Fruit fly (Drosophila melanogaster): ENCODE measurements around the gene aly.

Gene aly

DNA sequence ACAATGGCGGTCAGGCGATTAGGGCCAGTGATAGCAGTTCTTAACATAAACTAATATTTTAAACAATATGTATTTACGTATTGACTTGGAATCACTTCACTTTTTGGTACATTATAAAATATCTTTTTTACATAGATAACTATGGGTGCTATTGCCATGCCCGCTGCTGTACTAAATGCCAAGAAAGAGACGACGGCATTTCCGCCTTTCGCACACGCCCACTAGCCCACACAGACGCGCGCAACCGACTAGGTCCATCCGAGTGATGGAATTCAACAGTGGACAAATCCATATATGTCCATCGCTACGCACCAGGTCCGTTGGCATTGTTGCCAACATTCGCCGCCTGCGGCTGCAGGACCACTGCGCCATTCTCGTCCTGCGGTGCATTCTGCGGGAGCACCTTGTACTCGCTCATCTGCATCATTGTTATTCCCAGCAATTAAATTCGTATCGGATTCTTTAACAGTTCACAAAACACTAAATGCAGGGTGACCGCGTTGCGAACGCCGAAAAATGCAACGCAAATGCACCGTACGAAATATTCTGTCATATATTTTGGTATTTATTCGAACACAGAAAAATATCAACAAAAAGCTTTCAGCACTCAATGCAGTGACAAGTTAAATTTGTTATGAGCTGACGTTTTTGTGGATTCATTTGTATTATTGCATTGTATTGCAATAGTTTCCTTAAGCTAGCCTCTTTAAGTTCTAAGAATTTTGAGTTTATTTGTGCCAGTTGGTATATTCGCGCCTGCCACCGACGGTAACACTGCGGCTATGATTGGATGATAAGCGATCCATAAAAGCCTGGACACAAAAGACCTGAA, 20.2 kb upstream of the aly start, which contains the start of the genes scramb2 and Sk2 (continued):
- no peak for TF ChIP-seq CG8478 (optimal IDR thresholded peaks at IDR 0.05)
- TF ChIP-seq stwl (tag; optimal IDR thresholded peaks at IDR 0.05): peak; percentile 55
- peak; percentile 70 for TF ChIP-seq vfl (GFP tag; optimal IDR thresholded peaks at IDR 0.05)
- TF ChIP-seq Adf1 (GFP tag; IDR thresholded peaks at IDR 0.05): peak; percentile 66
- TF ChIP-seq seq (GFP tag; IDR thresholded peaks at IDR 0.05): peak; percentile 96
- TF ChIP-seq CG3847 (GFP tag; IDR thresholded peaks at IDR 0.05): peak; percentile 91
- peak in 1 of 2 experiments; percentile 81 for TF ChIP-seq Hr78 (GFP tag; optimal IDR thresholded peaks at IDR 0.05)
- TF ChIP-seq pnt (GFP tag; optimal IDR thresholded peaks at IDR 0.05): peak; percentile 75
- TF ChIP-seq org-1 (GFP tag; optimal IDR thresholded peaks at IDR 0.05): peak; percentile 92
- peak; percentile 94 for TF ChIP-seq CG30431 (GFP tag; optimal IDR thresholded peaks at IDR 0.05)
- TF ChIP-seq CG18262 (tag; optimal IDR thresholded peaks at IDR 0.05): peak; percentile 95
- peak; percentile 80 for TF ChIP-seq fd102C (GFP tag; optimal IDR thresholded peaks at IDR 0.05)
- peak; percentile 86 for TF ChIP-seq CG12155 (GFP tag; optimal IDR thresholded peaks at IDR 0.05)
- peak; percentile 79 for TF ChIP-seq zfh2 (GFP tag; optimal IDR thresholded peaks at IDR 0.05)
- TF ChIP-seq CG6854 (GFP tag; optimal IDR thresholded peaks at IDR 0.05): peak; percentile 98
- TF ChIP-seq kni (GFP tag; optimal IDR thresholded peaks at IDR 0.05): peak; percentile 72
- TF ChIP-seq CG4820 (GFP tag; optimal IDR thresholded peaks at IDR 0.05): peak; percentile 90
- TF ChIP-seq CG13287 (GFP tag; IDR thresholded peaks at IDR 0.05; ENCODE audit: partially characterized antibody): peak; percentile 29
- peak; percentile 80 for TF ChIP-seq repo (GFP tag; optimal IDR thresholded peaks at IDR 0.05)
- TF ChIP-seq CG12942 (GFP tag; optimal IDR thresholded peaks at IDR 0.05): peak; percentile 83
- TF ChIP-seq dpn (GFP tag; optimal IDR thresholded peaks at IDR 0.05): peak; percentile 91 to 94
- peak; percentile 92 for TF ChIP-seq CG6683 (GFP tag; optimal IDR thresholded peaks at IDR 0.05)
- peak; percentile 93 for TF ChIP-seq CG12391 (tag; optimal IDR thresholded peaks at IDR 0.05)
- peak; percentile 93 for TF ChIP-seq wdn (GFP tag; IDR thresholded peaks at IDR 0.05)
- TF ChIP-seq CG7786 (GFP tag; optimal IDR thresholded peaks at IDR 0.05): peak; percentile 82
- TF ChIP-seq CG13775 (GFP tag; optimal IDR thresholded peaks at IDR 0.05): peak; percentile 90
- peak; percentile 82 for TF ChIP-seq Dip3 (GFP tag; optimal IDR thresholded peaks at IDR 0.05)
- peak in 1 of 2 experiments; percentile 59 for TF ChIP-seq crp (GFP tag; optimal IDR thresholded peaks at IDR 0.05)
- TF ChIP-seq grau (tag; optimal IDR thresholded peaks at IDR 0.05): peak; percentile 93
- no peak for TF ChIP-seq Opbp (GFP tag; IDR thresholded peaks at IDR 0.05; ENCODE audit: partially characterized antibody)
- peak; percentile 94 for TF ChIP-seq ara (GFP tag; IDR thresholded peaks at IDR 0.05)
- peak; percentile 93 for TF ChIP-seq CG6689 (GFP tag; IDR thresholded peaks at IDR 0.05)
- TF ChIP-seq tup (GFP tag; optimal IDR thresholded peaks at IDR 0.05): peak; percentile 81
- peak; percentile 91 for TF ChIP-seq CG6175 (GFP tag; IDR thresholded peaks at IDR 0.05)
- peak; percentile 86 for TF ChIP-seq schlank (tag; optimal IDR thresholded peaks at IDR 0.05)
- TF ChIP-seq tin (GFP tag; optimal IDR thresholded peaks at IDR 0.05): peak; percentile 95
- TF ChIP-seq sd (tag; optimal IDR thresholded peaks at IDR 0.05): peak; percentile 79
- no peak for TF ChIP-seq Neu2 (GFP tag; optimal IDR thresholded peaks at IDR 0.05; ENCODE audit: borderline replicate concordance)
- TF ChIP-seq CG10209 (GFP tag; optimal IDR thresholded peaks at IDR 0.05): peak; percentile 95
- no peak for TF ChIP-seq nerfin-2 (GFP tag; IDR thresholded peaks at IDR 0.05; ENCODE audit: partially characterized antibody)
- peak; percentile 79 for TF ChIP-seq CG6272 (GFP tag; IDR thresholded peaks at IDR 0.05)
- no peak for TF ChIP-seq yki (optimal IDR thresholded peaks at IDR 0.05)
- TF ChIP-seq Xrp1 (GFP tag; IDR thresholded peaks at IDR 0.05): peak; percentile 96
- peak; percentile 97 for TF ChIP-seq CG31441 (GFP tag; IDR thresholded peaks at IDR 0.05)
- TF ChIP-seq otp (GFP tag; IDR thresholded peaks at IDR 0.05): peak; percentile 93
- TF ChIP-seq Oaz (GFP tag; IDR thresholded peaks at IDR 0.05): peak; percentile 91
- peak; percentile 96 for TF ChIP-seq CG11456 (GFP tag; IDR thresholded peaks at IDR 0.05)
- TF ChIP-seq CG4854 (GFP tag; optimal IDR thresholded peaks at IDR 0.05): peak; percentile 90
- TF ChIP-seq CG6765 (GFP tag; optimal IDR thresholded peaks at IDR 0.05): peak; percentile 92

All from whole organism, embryonic.